Worm (Caenorhabditis elegans) whole organism, young adult: ENCODE data around the gene rga-1.
"Not testable (repeated sequence)": the region's sequence is repeated elsewhere in the genome, so short reads cannot be mapped to it uniquely, and the experiment has no call there.

Source experiments
- B0336.3 ChIP-seq: fragments of 200-800 bp; sonication (Bioruptor generic); IDR thresholded peaks from 2 replicates; pipeline ENCODE4 v1.3.6; 2022; ENCODE audit warnings: missing genetic modification characterization, missing compliant biosample characterization
- C06A6.2 ChIP-seq: fragments of 200-800 bp; sonication (Bioruptor generic); conservative IDR thresholded peaks from 2 replicates; pipeline ENCODE4 v1.3.6; 2022; ENCODE audit warnings: missing genetic modification characterization, missing compliant biosample characterization
- F33H1.4 ChIP-seq: fragments of 200-800 bp; sonication (Bioruptor generic); IDR thresholded peaks from 2 replicates; pipeline ENCODE4 v1.3.6; 2022; ENCODE audit warnings: missing genetic modification reagents, missing genetic modification characterization, missing compliant biosample characterization
- Y56A3A.18 ChIP-seq: fragments of 200-800 bp; sonication (Bioruptor generic); IDR thresholded peaks from 2 replicates; pipeline ENCODE4 v1.3.6; 2022; ENCODE audit warnings: missing genetic modification reagents, missing genetic modification characterization, missing compliant biosample characterization
- Y67H2A.10 ChIP-seq: fragments of 200-800 bp; sonication (Bioruptor generic); conservative IDR thresholded peaks from 2 replicates; pipeline ENCODE4 v1.3.6; 2022; ENCODE audit warnings: missing genetic modification reagents, missing genetic modification characterization, missing compliant biosample characterization
- aptf-2 ChIP-seq: fragments of 200-800 bp; sonication (Bioruptor generic); conservative IDR thresholded peaks from 2 replicates; pipeline ENCODE4 v1.3.6; 2022; ENCODE audit warnings: missing genetic modification reagents, missing genetic modification characterization, missing compliant biosample characterization
- athp-1 ChIP-seq: sonication (generic microtip); optimal IDR thresholded peaks from 2 replicates; lab custom pipeline; 2017; ENCODE audit warnings: mild to moderate bottlenecking, missing genetic modification characterization, missing compliant biosample characterization
- attf-3 ChIP-seq: fragments of 200-800 bp; sonication (Bioruptor generic); conservative IDR thresholded peaks from 2 replicates; pipeline ENCODE4 v1.3.6; 2022; ENCODE audit warnings: missing genetic modification reagents, missing genetic modification characterization, missing compliant biosample characterization
- attf-5 ChIP-seq: fragments of 200-800 bp; sonication (Bioruptor generic); optimal IDR thresholded peaks from 2 replicates; lab custom pipeline; 2018; ENCODE audit warnings: mild to moderate bottlenecking, missing genetic modification characterization, missing compliant biosample characterization
- cebp-2 ChIP-seq: fragments of 200-800 bp; sonication (Bioruptor generic); IDR thresholded peaks from 2 replicates; pipeline ENCODE4 v1.3.6; 2022; ENCODE audit warnings: missing genetic modification characterization, missing compliant biosample characterization
- ceh-91 ChIP-seq: fragments of 200-800 bp; sonication (Bioruptor generic); IDR thresholded peaks from 2 replicates; pipeline ENCODE4 v1.3.6; 2022; ENCODE audit warnings: missing genetic modification reagents, missing genetic modification characterization, missing compliant biosample characterization
- dpff-1 ChIP-seq: sonication (generic microtip); optimal IDR thresholded peaks from 2 replicates; lab custom pipeline; 2017; ENCODE audit warnings: mild to moderate bottlenecking, missing genetic modification characterization, missing compliant biosample characterization
- dpl-1 ChIP-seq: fragments of 150-350 bp; optimal IDR thresholded peaks from 2 replicates; lab custom pipeline; 2014; ENCODE audit warnings: missing biosample characterization, missing genetic modification reagents, missing genetic modification characterization
- efl-1 ChIP-seq: fragments of 150-350 bp; optimal IDR thresholded peaks from 2 replicates; lab custom pipeline; 2014; ENCODE audit warnings: missing biosample characterization, missing genetic modification reagents, missing genetic modification characterization
- egl-44 ChIP-seq: fragments of 200-800 bp; sonication (Bioruptor generic); IDR thresholded peaks from 2 replicates; pipeline ENCODE4 v1.3.6; 2022; ENCODE audit warnings: missing genetic modification reagents, missing genetic modification characterization, missing compliant biosample characterization
- egrh-3 ChIP-seq: fragments of 200-800 bp; sonication (Bioruptor generic); IDR thresholded peaks from 2 replicates; pipeline ENCODE4 v1.3.6; 2022; ENCODE audit warnings: missing genetic modification reagents, missing genetic modification characterization, missing compliant biosample characterization
- ets-4 ChIP-seq: fragments of 200-800 bp; sonication (Bioruptor generic); optimal IDR thresholded peaks from 2 replicates; lab custom pipeline; 2018; ENCODE audit warnings: mild to moderate bottlenecking, missing genetic modification characterization, missing compliant biosample characterization
- hmg-1.2 ChIP-seq: fragments of 200-800 bp; sonication (Bioruptor generic); IDR thresholded peaks from 2 replicates; pipeline ENCODE4 v1.3.6; 2022; ENCODE audit warnings: missing genetic modification reagents, missing genetic modification characterization, missing compliant biosample characterization
- hmg-20 ChIP-seq: fragments of 200-800 bp; sonication (Bioruptor generic); IDR thresholded peaks from 2 replicates; pipeline ENCODE4 v1.3.6; 2022; ENCODE audit warnings: missing genetic modification reagents, missing genetic modification characterization, missing compliant biosample characterization
- lag-1 ChIP-seq: fragments of 200-800 bp; sonication (Bioruptor generic); IDR thresholded peaks from 2 replicates; pipeline ENCODE4 v1.3.6; 2022; ENCODE audit warnings: missing genetic modification reagents, missing genetic modification characterization, missing compliant biosample characterization
- let-607 ChIP-seq, 2 experiments: fragments of 200-800 bp in 1 of 2; sonication (Bioruptor generic) in 1 of 2; sonication (generic microtip) in 1 of 2; optimal IDR thresholded peaks; 2 replicates each; lab custom pipeline; 2016 to 2018; ENCODE audit warnings: mild to moderate bottlenecking in 2 of 2, missing compliant biosample characterization in 2 of 2, missing genetic modification characterization in 2 of 2, moderate library complexity in 2 of 2, missing genotype in 1 of 2
- lin-26 ChIP-seq: fragments of 200-800 bp; sonication (Bioruptor generic); IDR thresholded peaks from 2 replicates; pipeline ENCODE4 v1.3.6; 2022; ENCODE audit warnings: missing genetic modification reagents, missing genetic modification characterization, missing compliant biosample characterization
- lin-35 ChIP-seq, 3 experiments: fragments of 150-350 bp in 2 of 3; sonication (generic microtip) in 1 of 3; optimal IDR thresholded peaks; 2 replicates each; lab custom pipeline; 2014 to 2018; ENCODE audit warnings: missing biosample characterization in 3 of 3, missing genetic modification characterization in 3 of 3, missing genetic modification reagents in 3 of 3
- lir-1 ChIP-seq: fragments of 200-800 bp; sonication (Bioruptor generic); conservative IDR thresholded peaks from 2 replicates; pipeline ENCODE4 v1.3.6; 2022; ENCODE audit warnings: missing genetic modification reagents, missing genetic modification characterization, missing compliant biosample characterization
- lsl-1 ChIP-seq: fragments of 200-800 bp; sonication (Bioruptor generic); optimal IDR thresholded peaks from 2 replicates; lab custom pipeline; 2018; ENCODE audit warnings: mild to moderate bottlenecking, missing genetic modification characterization, moderate library complexity, missing compliant biosample characterization
- madf-3 ChIP-seq: fragments of 200-800 bp; sonication (Bioruptor generic); IDR thresholded peaks from 2 replicates; pipeline ENCODE4 v1.3.6; 2022; ENCODE audit warnings: missing genetic modification reagents, missing genetic modification characterization, missing compliant biosample characterization
- madf-6 ChIP-seq: fragments of 200-800 bp; sonication (Bioruptor generic); IDR thresholded peaks from 2 replicates; pipeline ENCODE4 v1.3.6; 2022; ENCODE audit warnings: missing genetic modification reagents, missing genetic modification characterization, missing compliant biosample characterization
- mxl-1 ChIP-seq: sonication (generic microtip); optimal IDR thresholded peaks from 2 replicates; lab custom pipeline; 2016; ENCODE audit warnings: missing genetic modification characterization, missing compliant biosample characterization
- nhr-80 ChIP-seq: sonication (generic microtip); optimal IDR thresholded peaks from 2 replicates; lab custom pipeline; 2016; ENCODE audit warnings: missing genetic modification characterization, missing compliant biosample characterization
- rcor-1 ChIP-seq: fragments of 200-800 bp; sonication (Bioruptor generic); IDR thresholded peaks from 2 replicates; pipeline ENCODE4 v1.3.6; 2022; ENCODE audit warnings: missing genetic modification reagents, missing genetic modification characterization, missing compliant biosample characterization
- snpc-3.4 ChIP-seq: sonication (generic microtip); optimal IDR thresholded peaks from 2 replicates; lab custom pipeline; 2017; ENCODE audit warnings: missing genetic modification characterization, mild to moderate bottlenecking, missing compliant biosample characterization, antibody characterized with exemption, moderate library complexity, missing genotype, missing genetic modification reagents
- zfh-2 ChIP-seq: fragments of 200-800 bp; sonication (Bioruptor generic); conservative IDR thresholded peaks from 2 replicates; pipeline ENCODE4 v1.3.6; 2022; ENCODE audit warnings: missing genetic modification reagents, missing genetic modification characterization, missing compliant biosample characterization
- ztf-22 ChIP-seq: fragments of 200-800 bp; sonication (Bioruptor generic); optimal IDR thresholded peaks from 2 replicates; lab custom pipeline; 2018; ENCODE audit warnings: mild to moderate bottlenecking, missing genetic modification characterization, moderate library complexity, missing compliant biosample characterization

The rga-1 gene

ce11 chrII:11438417-11438816, 26.3 kb upstream of the rga-1 start, which contains the start of gene vha-6:
Gene vha-6, minus strand, starts transcription at chrII:11438452.
- no peak for TF ChIP-seq snpc-3.4 (tag; lab: Kevin White, UChicago)
- TF ChIP-seq let-607 (tag; optimal IDR thresholded peaks at IDR 0.05; lab: Kevin White, UChicago) = no peak
- peak; percentile 96 for TF ChIP-seq nhr-80

DNA sequence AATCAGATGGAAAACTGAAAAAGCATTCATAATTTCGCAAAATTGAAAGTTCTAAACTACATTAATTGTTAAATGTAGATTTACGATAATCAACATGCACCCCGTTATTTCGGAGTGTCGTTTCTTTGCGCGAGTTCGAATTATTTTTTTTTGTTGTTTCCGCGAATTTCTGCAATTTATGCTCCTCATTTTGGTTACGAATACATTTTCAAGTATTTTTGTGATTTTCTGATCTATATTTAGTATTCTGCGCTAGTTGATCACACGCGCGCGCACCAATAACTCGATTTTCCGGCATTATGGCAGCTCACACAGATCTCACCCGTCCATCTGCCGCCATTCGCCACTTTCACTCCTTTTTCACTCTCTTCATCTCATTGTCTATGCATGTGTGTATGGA, 24.4 kb upstream of the rga-1 start, which contains the start of gene VW02B12L.2:
Gene VW02B12L.2 (minus strand): TSS at position 65 of the 400 bp plus-strand sequence.
- TF ChIP-seq efl-1 (GFP tag; lab: Kevin White, UChicago) = peak; percentile 73
- peak in 1 of 3 experiments; percentile 36 for TF ChIP-seq lin-35 (GFP tag; optimal IDR thresholded peaks at IDR 0.05; lab: Kevin White, UChicago)
- no peak for TF ChIP-seq dpff-1 (tag; lab: Kevin White, UChicago)
- TF ChIP-seq Y56A3A.18 (GFP tag; lab: Robert Waterston, UW) = no peak
- no peak for TF ChIP-seq aptf-2 (GFP tag; lab: Robert Waterston, UW)
- TF ChIP-seq attf-3 (GFP tag; lab: Robert Waterston, UW) = peak; percentile 89
- 0 out of 2 replicates have a peak, but pooled peaks have one; percentile 40 for TF ChIP-seq madf-3
- TF ChIP-seq ceh-91 (GFP tag; lab: Robert Waterston, UW) = peak; percentile 16; the same call in 1 of the 2 replicates
- no peak for TF ChIP-seq Y67H2A.10 (GFP tag; lab: Robert Waterston, UW)
- TF ChIP-seq hmg-1.2 (GFP tag; lab: Robert Waterston, UW) = 0 out of 2 replicates have a peak, but pooled peaks have one; percentile 4
- TF ChIP-seq attf-5 (GFP tag; lab: Kevin White, UChicago) = peak; percentile 21
- peak; percentile 80 for TF ChIP-seq madf-6 (GFP tag; lab: Robert Waterston, UW)
- TF ChIP-seq ets-4 = no peak
- TF ChIP-seq dpl-1 (GFP tag; lab: Kevin White, UChicago) = peak; percentile 38
- TF ChIP-seq lsl-1 (GFP tag; lab: Kevin White, UChicago) = peak; percentile 16
- peak; percentile 26 for TF ChIP-seq F33H1.4 (GFP tag; lab: Robert Waterston, UW)
- no peak for TF ChIP-seq lin-26
- no peak for TF ChIP-seq hmg-20 (GFP tag; lab: Robert Waterston, UW)
- TF ChIP-seq, all 124 proteins: peak for 11

DNA sequence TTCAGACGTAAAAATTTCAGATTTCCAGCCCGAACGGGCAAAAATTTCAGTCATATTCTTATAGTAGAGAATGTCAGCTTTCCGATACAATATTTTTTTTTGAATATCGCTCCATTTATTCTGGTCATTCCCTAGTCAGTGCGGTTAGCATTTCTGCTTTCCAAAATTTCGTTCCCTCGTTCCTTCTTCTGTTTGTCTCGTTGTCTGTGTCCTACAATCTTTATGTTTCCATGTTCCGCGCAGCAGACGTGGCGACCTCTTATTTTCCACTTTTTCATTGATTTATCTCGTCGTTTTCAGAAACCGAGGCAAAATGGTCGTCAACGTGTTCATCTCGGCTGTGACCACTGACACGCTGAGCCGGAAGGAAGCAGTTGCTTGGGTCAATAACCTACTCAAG, 22.3 kb upstream of the rga-1 start, which contains the start of gene ebp-2:
Gene ebp-2 (plus strand): TSS at position 301 of the 400 bp plus-strand sequence.
- not testable (repeated sequence) for TF ChIP-seq B0336.3 (GFP tag; lab: Robert Waterston, UW); mxl-1 (tag; lab: Kevin White, UChicago); egl-44 (GFP tag; lab: Robert Waterston, UW)
- TF ChIP-seq, all 124 proteins: peak for 0; not testable (repeated sequence) for 124

ce11 chrII:11443128-11443527, 21.6 kb upstream of the rga-1 start:
- TF ChIP-seq egrh-3 (GFP tag; lab: Robert Waterston, UW) = peak; percentile 93
- peak; percentile 92 for TF ChIP-seq zfh-2 (GFP tag; lab: Robert Waterston, UW)
- 0 out of 2 replicates have a peak, but pooled peaks have one; percentile 32 for TF ChIP-seq lag-1 (GFP tag; lab: Robert Waterston, UW)
- TF ChIP-seq efl-1 (GFP tag; lab: Kevin White, UChicago) = no peak
- no peak for TF ChIP-seq rcor-1 (GFP tag; lab: Robert Waterston, UW)

DNA sequence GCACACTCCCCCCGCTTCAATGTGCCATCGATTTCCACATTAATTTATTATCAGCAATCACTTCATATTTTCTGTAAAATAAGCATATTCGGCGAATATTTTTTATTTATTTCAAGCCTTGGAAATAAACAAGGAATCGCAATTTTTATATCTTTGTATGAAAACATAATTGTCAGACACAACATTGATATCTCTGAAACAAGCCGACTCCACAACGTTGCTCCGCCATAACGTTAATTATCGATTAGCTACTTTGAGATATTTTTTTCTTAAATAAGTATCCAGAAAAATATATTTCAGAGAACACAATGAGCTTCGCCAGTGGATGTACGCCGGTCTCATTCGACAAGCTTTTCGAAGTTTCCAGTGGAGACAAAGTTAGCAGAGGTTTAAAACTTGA, 20.8 kb upstream of the rga-1 start, which contains the start of gene adbp-1:
Gene adbp-1 (plus strand): TSS at position 301 of the 400 bp plus-strand sequence.
- TF ChIP-seq lir-1 (GFP tag; lab: Robert Waterston, UW) = no peak
- TF ChIP-seq C06A6.2 = no peak
- 0 out of 2 replicates have a peak, but pooled peaks have one; percentile 39 for TF ChIP-seq madf-6 (GFP tag; lab: Robert Waterston, UW)
- no peak for TF ChIP-seq ztf-22 (GFP tag; lab: Kevin White, UChicago)
- no peak for TF ChIP-seq cebp-2 (GFP tag; lab: Robert Waterston, UW)
- no peak for TF ChIP-seq athp-1
